Worm (Caenorhabditis elegans) whole organism, L4 larva: ENCODE data around the gene gst-34.

Experiments used
- D1046.2 ChIP-seq: fragments of 200-800 bp; sonication (Bioruptor generic); IDR thresholded peaks from 2 replicates; pipeline ENCODE4 v1.3.6; 2022; ENCODE audit warnings: missing genetic modification characterization, missing compliant biosample characterization
- F10B5.3 ChIP-seq: sonication (generic microtip); optimal IDR thresholded peaks from 2 replicates; lab custom pipeline; 2016; ENCODE audit warnings: mild to moderate bottlenecking, missing genetic modification characterization, missing compliant biosample characterization
- F49E8.2 ChIP-seq: sonication (generic microtip); optimal IDR thresholded peaks from 2 replicates; lab custom pipeline; 2016; ENCODE audit warnings: missing compliant biosample characterization, mild to moderate bottlenecking, missing genetic modification characterization, borderline replicate concordance
- R02D3.7 ChIP-seq: fragments of 150-350 bp; sonication (generic microtip); optimal IDR thresholded peaks from 3 replicates; lab custom pipeline; 2014; ENCODE audit warnings: missing biosample characterization, missing genetic modification characterization
- T20F7.1 ChIP-seq: fragments of 200-800 bp; sonication (Bioruptor generic); optimal IDR thresholded peaks from 2 replicates; lab custom pipeline; 2018; ENCODE audit warnings: mild to moderate bottlenecking, missing genetic modification characterization, missing compliant biosample characterization
- Y75B8A.6 ChIP-seq: fragments of 200-800 bp; sonication (Bioruptor generic); IDR thresholded peaks from 2 replicates; pipeline ENCODE4 v1.3.6; 2022; ENCODE audit warnings: missing genetic modification reagents, missing genetic modification characterization, missing compliant biosample characterization
- ZK337.2 ChIP-seq: fragments of 200-800 bp; sonication (Bioruptor generic); IDR thresholded peaks from 2 replicates; pipeline ENCODE4 v1.3.6; 2022; ENCODE audit warnings: missing genetic modification reagents, missing genetic modification characterization, missing compliant biosample characterization
- ZK546.5 ChIP-seq, 2 experiments: sonication (generic microtip); optimal IDR thresholded peaks; 2 replicates each; lab custom pipeline; 2017; ENCODE audit warnings: missing biosample characterization in 2 of 2, missing genetic modification characterization in 2 of 2
- ceh-20 ChIP-seq: fragments of 200-800 bp; sonication (Bioruptor generic); IDR thresholded peaks from 2 replicates; pipeline ENCODE4 v1.3.6; 2022; ENCODE audit warnings: missing genetic modification reagents, missing genetic modification characterization, missing compliant biosample characterization
- ceh-28 ChIP-seq: fragments of 150-350 bp; optimal IDR thresholded peaks from 2 replicates; lab custom pipeline; 2014; ENCODE audit warnings: missing biosample characterization, missing genetic modification reagents, missing genetic modification characterization
- daf-16 ChIP-seq, 3 experiments: sonication (generic microtip); optimal IDR thresholded peaks; 2 replicates each; lab custom pipeline; 2016 to 2017; ENCODE audit warnings: missing genetic modification characterization in 3 of 3, missing genetic modification reagents in 3 of 3, mild to moderate bottlenecking in 2 of 3, missing compliant biosample characterization in 2 of 3, missing biosample characterization in 1 of 3, moderate library complexity in 1 of 3
- daf-8 ChIP-seq: fragments of 200-800 bp; sonication (Bioruptor generic); IDR thresholded peaks from 2 replicates; pipeline ENCODE4 v1.3.6; 2022; ENCODE audit warnings: missing genetic modification characterization, missing compliant biosample characterization
- dmd-6 ChIP-seq: fragments of 200-800 bp; sonication (Bioruptor generic); IDR thresholded peaks from 2 replicates; pipeline ENCODE4 v1.3.6; 2022; ENCODE audit warnings: missing genetic modification reagents, missing genetic modification characterization, missing compliant biosample characterization
- dmd-9 ChIP-seq: fragments of 200-800 bp; sonication (Bioruptor generic); IDR thresholded peaks from 2 replicates; pipeline ENCODE4 v1.3.6; 2022; ENCODE audit warnings: missing genetic modification reagents, missing genetic modification characterization, missing compliant biosample characterization
- dpl-1 ChIP-seq: fragments of 150-350 bp; optimal IDR thresholded peaks from 2 replicates; lab custom pipeline; 2014; ENCODE audit warnings: missing biosample characterization, missing genetic modification reagents, missing genetic modification characterization
- duxl-1 ChIP-seq: sonication (generic microtip); optimal IDR thresholded peaks from 2 replicates; lab custom pipeline; 2016; ENCODE audit warnings: mild to moderate bottlenecking, missing genetic modification characterization, moderate library complexity, missing compliant biosample characterization; ENCODE audit not compliant: poor library complexity
- dve-1 ChIP-seq: sonication (generic microtip); optimal IDR thresholded peaks from 2 replicates; lab custom pipeline; 2017; ENCODE audit warnings: antibody characterized with exemption, mild to moderate bottlenecking, missing genetic modification characterization, missing compliant biosample characterization; ENCODE audit not compliant: insufficient read depth
- fkh-10 ChIP-seq: fragments of 150-350 bp; optimal IDR thresholded peaks from 2 replicates; lab custom pipeline; 2014; ENCODE audit warnings: missing biosample characterization, missing genetic modification reagents, missing genetic modification characterization
- hlh-11 ChIP-seq: fragments of 200-800 bp; sonication (Bioruptor generic); optimal IDR thresholded peaks from 2 replicates; lab custom pipeline; 2018; ENCODE audit warnings: mild to moderate bottlenecking, missing genetic modification characterization, missing compliant biosample characterization
- hlh-30 ChIP-seq: sonication (generic microtip); optimal IDR thresholded peaks from 2 replicates; lab custom pipeline; 2017; ENCODE audit warnings: antibody characterized with exemption, mild to moderate bottlenecking, missing genetic modification characterization, missing compliant biosample characterization; ENCODE audit not compliant: insufficient read depth
- lim-7 ChIP-seq: fragments of 200-800 bp; sonication (Bioruptor generic); IDR thresholded peaks from 2 replicates; pipeline ENCODE4 v1.3.6; 2022; ENCODE audit warnings: missing genetic modification characterization, missing compliant biosample characterization
- lin-1 ChIP-seq: fragments of 200-800 bp; sonication (Bioruptor generic); IDR thresholded peaks from 2 replicates; pipeline ENCODE4 v1.3.6; 2022; ENCODE audit warnings: missing genetic modification reagents, missing genetic modification characterization, missing compliant biosample characterization
- lin-29 ChIP-seq: fragments of 200-800 bp; sonication (Bioruptor generic); IDR thresholded peaks from 2 replicates; pipeline ENCODE4 v1.3.6; 2022; ENCODE audit warnings: missing genetic modification reagents, missing genetic modification characterization, missing compliant biosample characterization
- lin-38 ChIP-seq: fragments of 200-800 bp; sonication (Bioruptor generic); IDR thresholded peaks from 2 replicates; pipeline ENCODE4 v1.3.6; 2022; ENCODE audit warnings: missing genetic modification reagents, missing genetic modification characterization, missing compliant biosample characterization
- lsy-2 ChIP-seq, 2 experiments: fragments of 150-350 bp in 1 of 2; sonication (generic microtip) in 1 of 2; optimal IDR thresholded peaks; 2 replicates each; lab custom pipeline; 2014 to 2017; ENCODE audit warnings: missing biosample characterization in 2 of 2, missing genetic modification characterization in 2 of 2
- mdl-1 ChIP-seq, 2 experiments: fragments of 150-350 bp in 1 of 2; sonication (generic microtip) in 1 of 2; optimal IDR thresholded peaks; 2 replicates each; lab custom pipeline; 2014 to 2017; ENCODE audit warnings: missing biosample characterization in 2 of 2, missing genetic modification characterization in 2 of 2
- mep-1 ChIP-seq: fragments of 150-350 bp; sonication (generic microtip); optimal IDR thresholded peaks from 3 replicates; lab custom pipeline; 2014; ENCODE audit warnings: missing biosample characterization, missing genetic modification characterization
- nhr-10 ChIP-seq: fragments of 150-350 bp; optimal IDR thresholded peaks from 2 replicates; lab custom pipeline; 2014; ENCODE audit warnings: missing biosample characterization, missing genetic modification characterization
- nhr-11 ChIP-seq: fragments of 150-350 bp; optimal IDR thresholded peaks from 2 replicates; lab custom pipeline; 2014; ENCODE audit warnings: missing biosample characterization, missing genetic modification characterization
- nhr-111 ChIP-seq: fragments of 200-800 bp; sonication (Bioruptor generic); optimal IDR thresholded peaks from 2 replicates; lab custom pipeline; 2018; ENCODE audit warnings: mild to moderate bottlenecking, missing genetic modification characterization, missing compliant biosample characterization
- nhr-237 ChIP-seq: sonication (generic microtip); optimal IDR thresholded peaks from 2 replicates; lab custom pipeline; 2017; ENCODE audit warnings: missing biosample characterization, missing genetic modification characterization
- nhr-25 ChIP-seq: sonication (generic microtip); optimal IDR thresholded peaks from 2 replicates; lab custom pipeline; 2017; ENCODE audit warnings: missing genetic modification characterization, mild to moderate bottlenecking, missing compliant biosample characterization, antibody characterized with exemption, moderate library complexity, borderline replicate concordance; ENCODE audit not compliant: insufficient read depth
- nhr-28 ChIP-seq: fragments of 150-350 bp; optimal IDR thresholded peaks from 2 replicates; lab custom pipeline; 2014; ENCODE audit warnings: missing biosample characterization, missing genetic modification characterization
- nhr-41 ChIP-seq: fragments of 200-800 bp; sonication (Bioruptor generic); IDR thresholded peaks from 2 replicates; pipeline ENCODE4 v1.3.6; 2022; ENCODE audit warnings: missing genetic modification reagents, missing genetic modification characterization, missing compliant biosample characterization
- nhr-48 ChIP-seq: sonication (generic microtip); optimal IDR thresholded peaks from 2 replicates; lab custom pipeline; 2016; ENCODE audit warnings: mild to moderate bottlenecking, missing genetic modification characterization, missing compliant biosample characterization
- pha-4 ChIP-seq, 2 experiments: fragments of 150-350 bp in 1 of 2; fragments of 200-800 bp in 1 of 2; sonication (Bioruptor generic) in 1 of 2; IDR thresholded peaks in 1 of 2; optimal IDR thresholded peaks in 1 of 2; 2 replicates each; pipeline versions ENCODE4 v1.3.6 to Lab custom; 2014 to 2022; ENCODE audit warnings: missing genetic modification characterization in 2 of 2, missing genetic modification reagents in 2 of 2, missing biosample characterization in 1 of 2, missing compliant biosample characterization in 1 of 2
- pqm-1 ChIP-seq: sonication (generic microtip); optimal IDR thresholded peaks from 2 replicates; lab custom pipeline; 2017; ENCODE audit warnings: missing biosample characterization, missing genetic modification characterization
- rbr-2 ChIP-seq: sonication (generic microtip); optimal IDR thresholded peaks from 2 replicates; lab custom pipeline; 2016; ENCODE audit warnings: missing genotype, missing genetic modification characterization, missing compliant biosample characterization
- saeg-2 ChIP-seq: fragments of 200-800 bp; sonication (Bioruptor generic); IDR thresholded peaks from 2 replicates; pipeline ENCODE4 v1.3.6; 2022; ENCODE audit warnings: missing genetic modification reagents, missing genetic modification characterization, missing compliant biosample characterization
- set-16 ChIP-seq: fragments of 200-800 bp; sonication (Bioruptor generic); IDR thresholded peaks from 2 replicates; pipeline ENCODE4 v1.3.6; 2022; ENCODE audit warnings: missing genetic modification reagents, missing genetic modification characterization, missing compliant biosample characterization
- snpc-4 ChIP-seq: fragments of 150-350 bp; optimal IDR thresholded peaks from 2 replicates; lab custom pipeline; 2014; ENCODE audit warnings: missing biosample characterization, missing genetic modification characterization
- tag-97 ChIP-seq: fragments of 200-800 bp; sonication (Bioruptor generic); IDR thresholded peaks from 2 replicates; pipeline ENCODE4 v1.3.6; 2022; ENCODE audit warnings: missing genetic modification characterization, missing compliant biosample characterization
- tra-1 ChIP-seq: fragments of 200-800 bp; sonication (Bioruptor generic); IDR thresholded peaks from 2 replicates; pipeline ENCODE4 v1.3.6; 2022; ENCODE audit warnings: missing genetic modification reagents, missing genetic modification characterization, missing compliant biosample characterization
- unc-39 ChIP-seq: sonication (generic microtip); optimal IDR thresholded peaks from 2 replicates; lab custom pipeline; 2017; ENCODE audit warnings: missing biosample characterization, missing genetic modification characterization
- vab-7 ChIP-seq: fragments of 200-800 bp; sonication (Bioruptor generic); IDR thresholded peaks from 2 replicates; pipeline ENCODE4 v1.3.6; 2022; ENCODE audit warnings: missing genetic modification reagents, missing genetic modification characterization, missing compliant biosample characterization
- zfp-3 ChIP-seq: fragments of 200-800 bp; sonication (Bioruptor generic); conservative IDR thresholded peaks from 2 replicates; pipeline ENCODE4 v1.3.6; 2022; ENCODE audit warnings: missing genetic modification reagents, missing genetic modification characterization, missing compliant biosample characterization
- zip-11 ChIP-seq: fragments of 200-800 bp; sonication (Bioruptor generic); IDR thresholded peaks from 2 replicates; pipeline ENCODE4 v1.3.6; 2022; ENCODE audit warnings: missing genetic modification characterization, missing compliant biosample characterization
- zip-2 ChIP-seq: fragments of 150-350 bp; optimal IDR thresholded peaks from 2 replicates; lab custom pipeline; 2014; ENCODE audit warnings: missing biosample characterization, missing genetic modification characterization
- ztf-11 ChIP-seq: fragments of 150-350 bp; optimal IDR thresholded peaks from 2 replicates; lab custom pipeline; 2014; ENCODE audit warnings: missing biosample characterization, missing genetic modification characterization

gst-34 gene

ce11 chrII:15193961-15194360, 10.9 kb upstream of the gst-34 start (continued):
- TF ChIP-seq T20F7.1 (GFP tag; lab: Kevin White, UChicago) (no peak), mep-1 (peak; percentile 48), dve-1 (peak; percentile 81), nhr-48 (tag; lab: Kevin White, UChicago) (peak; percentile 3), ceh-28 (tag; lab: Kevin White, UChicago) (no peak), duxl-1 (tag; lab: Kevin White, UChicago) (no peak), F10B5.3 (no peak), pha-4 (GFP tag; IDR thresholded peaks at IDR 0.05; lab: Robert Waterston, UW) (no peak; the same call in 1 of the 2 replicates), pha-4 (tag; optimal IDR thresholded peaks at IDR 0.05; lab: Kevin White, UChicago) (no peak), daf-8 (no peak), nhr-41 (GFP tag; lab: Robert Waterston, UW) (no peak), ceh-20 (GFP tag; lab: Robert Waterston, UW) (no peak), nhr-10 (no peak), pqm-1 (tag; lab: Kevin White, UChicago) (peak; percentile 38), F49E8.2 (tag; lab: Kevin White, UChicago) (no peak), unc-39 (tag; lab: Kevin White, UChicago) (no peak), D1046.2 (GFP tag; lab: Robert Waterston, UW) (no peak), Y75B8A.6 (GFP tag; lab: Robert Waterston, UW) (no peak), ZK546.5 (tag; optimal IDR thresholded peaks at IDR 0.05; lab: Kevin White, UChicago) (no peak), nhr-25 (tag; lab: Kevin White, UChicago) (no peak), hlh-30 (tag; lab: Kevin White, UChicago) (peak; percentile 88), mdl-1 (tag; optimal IDR thresholded peaks at IDR 0.05; lab: Kevin White, UChicago) (peak; percentile 24 to 83), rbr-2 (no peak), snpc-4 (tag; lab: Kevin White, UChicago) (no peak), zfp-3 (GFP tag; lab: Robert Waterston, UW) (no peak), lsy-2 (tag; optimal IDR thresholded peaks at IDR 0.05; lab: Kevin White, UChicago) (peak in 1 of 2 experiments; percentile 26), saeg-2 (no peak), ZK337.2 (GFP tag; lab: Robert Waterston, UW) (0 out of 2 replicates have a peak, but pooled peaks have one; percentile 16), ztf-11 (tag; lab: Kevin White, UChicago) (no peak), daf-16 (GFP tag; optimal IDR thresholded peaks at IDR 0.05; lab: Kevin White, UChicago) (peak in 1 of 2 experiments; percentile 65), daf-16 (tag; optimal IDR thresholded peaks at IDR 0.05; lab: Kevin White, UChicago) (peak; percentile 79), lin-38 (GFP tag; lab: Robert Waterston, UW) (no peak), R02D3.7 (tag; lab: Kevin White, UChicago) (no peak), set-16 (GFP tag; lab: Robert Waterston, UW) (peak; percentile 52), tag-97 (GFP tag; lab: Robert Waterston, UW) (no peak), dmd-9 (GFP tag; lab: Robert Waterston, UW) (no peak), lim-7 (GFP tag; lab: Robert Waterston, UW) (no peak), tra-1 (GFP tag; lab: Robert Waterston, UW) (peak; percentile 70), lin-1 (GFP tag; lab: Robert Waterston, UW) (no peak), zip-2 (tag; lab: Kevin White, UChicago) (no peak)

- no peak for TF ChIP-seq lin-29 (GFP tag; lab: Robert Waterston, UW)
- no peak for TF ChIP-seq nhr-11 (tag; lab: Kevin White, UChicago)
- no peak for TF ChIP-seq daf-8
- TF ChIP-seq daf-16 (GFP tag; optimal IDR thresholded peaks at IDR 0.05; lab: Kevin White, UChicago) = no peak
- TF ChIP-seq daf-16 (tag; optimal IDR thresholded peaks at IDR 0.05; lab: Kevin White, UChicago) = peak; percentile 80
- no peak for TF ChIP-seq dmd-9 (GFP tag; lab: Robert Waterston, UW)
- no peak for TF ChIP-seq zip-11 (GFP tag; lab: Robert Waterston, UW)
- TF ChIP-seq dmd-6 = peak; percentile 59
- no peak for TF ChIP-seq nhr-237
- no peak for TF ChIP-seq snpc-4 (tag; lab: Kevin White, UChicago)
- TF ChIP-seq nhr-28 (tag; lab: Kevin White, UChicago) = no peak
- TF ChIP-seq vab-7 (GFP tag; lab: Robert Waterston, UW) = no peak
- peak; percentile 38 for TF ChIP-seq hlh-11 (tag; lab: Kevin White, UChicago)
- no peak for TF ChIP-seq dpl-1 (GFP tag; lab: Kevin White, UChicago)
- TF ChIP-seq nhr-111 (GFP tag; lab: Kevin White, UChicago) = no peak
- no peak for TF ChIP-seq lin-38 (GFP tag; lab: Robert Waterston, UW)
- TF ChIP-seq ztf-11 (tag; lab: Kevin White, UChicago) = no peak
- TF ChIP-seq fkh-10 (GFP tag; lab: Kevin White, UChicago) = no peak
Observed at ce11 chrII:15190971-15191370, 7.9 kb upstream of the gst-34 start.
